Fruit fly (Drosophila melanogaster) whole organism, adult: Measurements from ENCODE around the gene numb.
A peak's percentile ranks its signal among the peaks of the same experiment; 100 is the strongest.

Experiments used
- CG11617 ChIP-seq: fragments of 200-800 bp; sonication (Bioruptor generic); optimal IDR thresholded peaks from 2 replicates; lab custom pipeline; 2017; ENCODE audit warnings: mild to moderate bottlenecking, missing biosample characterization, missing genetic modification reagents, missing genetic modification characterization
- CG12768 ChIP-seq: fragments of 200-800 bp; sonication (Bioruptor generic); optimal IDR thresholded peaks from 2 replicates; lab custom pipeline; 2017; ENCODE audit warnings: missing biosample characterization, missing genetic modification characterization, mild to moderate bottlenecking, moderate library complexity, missing genetic modification reagents
- CG14711 ChIP-seq: fragments of 200-800 bp; sonication (Bioruptor generic); optimal IDR thresholded peaks from 2 replicates; lab custom pipeline; 2018; ENCODE audit warnings: missing biosample characterization, mild to moderate bottlenecking, missing genetic modification characterization, moderate library complexity
- CG1620 ChIP-seq: fragments of 200-800 bp; sonication (Bioruptor generic); optimal IDR thresholded peaks from 2 replicates; lab custom pipeline; 2016; ENCODE audit warnings: missing biosample characterization, missing genetic modification characterization
- CG33017 ChIP-seq: fragments of 200-800 bp; sonication (Bioruptor generic); optimal IDR thresholded peaks from 2 replicates; lab custom pipeline; 2018; ENCODE audit warnings: missing biosample characterization, mild to moderate bottlenecking, missing genetic modification characterization, moderate library complexity
- CG5204 ChIP-seq: fragments of 200-800 bp; sonication (Bioruptor generic); optimal IDR thresholded peaks from 2 replicates; lab custom pipeline; 2016; ENCODE audit warnings: missing biosample characterization, missing genetic modification characterization
- CG7045 ChIP-seq: fragments of 200-800 bp; sonication (Bioruptor generic); optimal IDR thresholded peaks from 2 replicates; lab custom pipeline; 2017; ENCODE audit warnings: missing biosample characterization, mild to moderate bottlenecking, missing genetic modification characterization
- CG7101 ChIP-seq: fragments of 200-800 bp; sonication (Bioruptor generic); optimal IDR thresholded peaks from 2 replicates; lab custom pipeline; 2018; ENCODE audit warnings: missing biosample characterization, mild to moderate bottlenecking, missing genetic modification characterization, moderate library complexity
- Clk ChIP-seq: fragments of 200-800 bp; sonication (Bioruptor generic); optimal IDR thresholded peaks from 2 replicates; lab custom pipeline; 2017; ENCODE audit warnings: missing biosample characterization, missing genetic modification characterization
- Crg-1 ChIP-seq: fragments of 200-800 bp; sonication (Bioruptor generic); optimal IDR thresholded peaks from 2 replicates; lab custom pipeline; 2016; ENCODE audit warnings: missing biosample characterization, missing genetic modification characterization
- Hr96 ChIP-seq: fragments of 200-800 bp; sonication (Bioruptor generic); optimal IDR thresholded peaks from 2 replicates; lab custom pipeline; 2016; ENCODE audit warnings: missing biosample characterization, missing genetic modification characterization
- Mnt ChIP-seq: fragments of 200-800 bp; sonication (Bioruptor generic); optimal IDR thresholded peaks from 2 replicates; lab custom pipeline; 2016; ENCODE audit warnings: missing biosample characterization, mild to moderate bottlenecking, missing genetic modification characterization
- bab1 ChIP-seq: fragments of 200-800 bp; sonication (Bioruptor generic); optimal IDR thresholded peaks from 3 replicates; lab custom pipeline; 2019; ENCODE audit warnings: missing biosample characterization, mild to moderate bottlenecking, missing genetic modification characterization, moderate library complexity
- cic ChIP-seq: fragments of 200-800 bp; sonication (Bioruptor generic); optimal IDR thresholded peaks from 2 replicates; lab custom pipeline; 2017; ENCODE audit warnings: missing biosample characterization, mild to moderate bottlenecking, missing genetic modification characterization, moderate library complexity
- cnc ChIP-seq, 2 experiments: fragments of >200 bp; optimal IDR thresholded peaks; 2 replicates each; lab custom pipeline; 2017
- kay ChIP-seq: fragments of 200-800 bp; sonication (Bioruptor generic); peaks from one replicate; lab custom pipeline; 2016; ENCODE audit warnings: missing biosample characterization, missing genetic modification characterization, borderline replicate concordance
- ovo ChIP-seq: fragments of 200-800 bp; sonication (Bioruptor generic); optimal IDR thresholded peaks from 2 replicates; lab custom pipeline; 2016; ENCODE audit warnings: missing biosample characterization, missing genetic modification characterization
- pad ChIP-seq: fragments of 200-800 bp; sonication (Bioruptor generic); optimal IDR thresholded peaks from 3 replicates; lab custom pipeline; 2017; ENCODE audit warnings: missing biosample characterization, missing genetic modification characterization, mild to moderate bottlenecking, moderate library complexity, missing genetic modification reagents
- tj ChIP-seq: fragments of 200-800 bp; sonication (Bioruptor generic); optimal IDR thresholded peaks from 3 replicates; lab custom pipeline; 2017; ENCODE audit warnings: missing biosample characterization, mild to moderate bottlenecking, missing genetic modification characterization, moderate library complexity
- toe ChIP-seq: fragments of 200-800 bp; sonication (Bioruptor generic); optimal IDR thresholded peaks from 2 replicates; lab custom pipeline; 2016; ENCODE audit warnings: missing biosample characterization, missing genetic modification characterization

numb gene

DNA sequence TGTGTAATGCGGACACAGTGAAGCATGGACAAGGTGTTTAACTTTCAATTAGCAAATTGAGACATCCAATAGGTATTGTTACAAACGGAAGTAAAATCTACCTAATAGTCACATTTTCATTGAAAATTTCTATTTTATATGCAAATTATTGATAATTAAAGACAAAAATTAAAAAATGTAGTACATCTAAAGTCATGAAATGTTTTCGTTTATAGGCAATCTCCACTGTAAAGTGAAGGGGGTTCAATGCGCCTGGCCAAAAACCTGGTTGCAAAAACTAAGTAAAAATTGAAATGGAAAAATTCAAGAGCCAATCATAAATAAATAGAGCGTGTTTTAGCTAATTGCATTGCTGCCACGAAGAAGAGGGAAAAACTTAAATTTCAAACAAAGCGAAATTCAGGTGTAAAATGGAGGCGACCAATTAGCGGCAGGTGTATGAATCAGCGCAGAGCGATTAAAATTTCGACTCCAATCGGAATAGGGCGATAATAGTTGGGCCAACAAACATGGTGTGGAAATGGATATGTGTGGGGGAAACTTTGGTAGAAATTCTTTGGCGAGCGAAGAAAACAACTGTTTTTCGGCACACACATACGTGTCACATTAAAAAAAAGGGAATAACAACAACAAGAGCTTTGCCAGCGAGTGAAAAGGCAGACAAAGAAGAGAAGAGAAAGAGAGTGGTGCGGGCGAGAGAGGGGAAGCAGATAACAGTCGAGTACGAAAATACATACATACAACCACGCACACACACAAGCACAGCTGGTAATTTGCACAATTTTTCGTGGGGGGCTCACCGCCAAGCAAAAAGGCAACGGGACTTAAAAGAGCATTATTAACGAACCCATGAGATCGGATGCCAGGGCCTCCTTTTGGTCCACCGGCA lies 56.4 kb downstream of the numb start:
- TF ChIP-seq Crg-1 (GFP tag; lab: Kevin White, UChicago) (no peak), Hr96 (GFP tag; lab: Kevin White, UChicago) (peak; percentile 47), CG5204 (no peak), CG12768 (GFP tag; lab: Kevin White, UChicago) (no peak), toe (GFP tag; lab: Kevin White, UChicago) (peak; percentile 30), cnc (optimal IDR thresholded peaks at IDR 0.05; lab: Kevin White, UChicago) (no peak), bab1 (peak; percentile 79), CG14711 (peak; percentile 41), tj (peak; percentile 40), CG1620 (no peak), ovo (peak; percentile 18), pad (GFP tag; lab: Kevin White, UChicago) (peak; percentile 47), CG11617 (GFP tag; lab: Kevin White, UChicago) (no peak), cic (GFP tag; lab: Kevin White, UChicago) (no peak), CG7045 (GFP tag; lab: Kevin White, UChicago) (peak; percentile 22), CG33017 (tag; lab: Kevin White, UChicago) (no peak), Clk (GFP tag; lab: Kevin White, UChicago) (no peak), CG7101 (tag; lab: Kevin White, UChicago) (peak; percentile 6), Mnt (GFP tag; lab: Kevin White, UChicago) (no peak), kay (peak; percentile 93)

DNA sequence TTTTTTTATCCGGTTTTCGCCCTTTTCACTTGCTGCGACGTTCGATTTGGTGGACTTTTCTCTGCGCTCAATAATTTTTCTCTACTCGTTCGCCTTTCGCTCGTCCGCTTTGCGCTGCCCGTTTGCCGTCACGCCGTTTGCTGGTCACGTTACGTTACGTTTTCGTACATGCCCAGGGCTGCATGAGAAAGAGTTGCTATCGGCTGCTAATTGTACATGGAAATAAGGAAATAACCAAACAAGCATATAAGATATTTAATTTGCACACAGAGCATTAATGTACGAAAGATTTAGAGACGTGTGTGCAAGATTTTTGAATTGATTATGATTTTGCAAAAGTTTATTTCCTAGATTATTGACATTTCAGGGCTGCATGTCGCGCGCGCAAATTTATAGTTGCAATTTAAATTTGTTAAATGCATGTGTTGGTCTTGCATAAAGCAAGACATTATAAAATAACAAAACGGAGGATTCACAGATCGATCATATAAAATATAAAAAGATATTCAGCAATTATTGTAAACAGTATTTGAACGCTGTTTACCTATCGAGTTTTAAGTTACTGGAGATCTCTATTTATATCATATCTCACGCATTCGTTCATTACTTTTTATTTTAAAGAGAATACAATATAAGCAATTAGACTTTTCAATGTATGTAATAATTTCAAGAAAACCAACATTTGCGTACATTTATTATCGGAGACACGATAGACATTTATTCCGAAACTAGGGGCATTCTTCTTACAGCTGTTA lies 57.6 kb downstream of the numb start, which contains the start of gene Gdi:
Gene Gdi, minus strand, starts transcription at position 214 of the 755 bp plus-strand sequence.
- TF ChIP-seq kay = no peak
- no peak for TF ChIP-seq CG11617 (GFP tag; lab: Kevin White, UChicago)
- TF ChIP-seq CG12768 (GFP tag; lab: Kevin White, UChicago) = no peak
- TF ChIP-seq CG5204 = peak; percentile 45
- peak; percentile 82 to 85 for TF ChIP-seq cnc (optimal IDR thresholded peaks at IDR 0.05; lab: Kevin White, UChicago)
- peak; percentile 68 for TF ChIP-seq CG14711
- peak; percentile 74 for TF ChIP-seq bab1
- peak; percentile 33 for TF ChIP-seq Mnt (GFP tag; lab: Kevin White, UChicago)
- no peak for TF ChIP-seq tj
- TF ChIP-seq CG7045 (GFP tag; lab: Kevin White, UChicago) = peak; percentile 36
- TF ChIP-seq Clk (GFP tag; lab: Kevin White, UChicago) = peak; percentile 42
- TF ChIP-seq CG7101 (tag; lab: Kevin White, UChicago) = peak; percentile 19
- TF ChIP-seq toe (GFP tag; lab: Kevin White, UChicago) = peak; percentile 64
- TF ChIP-seq Hr96 (GFP tag; lab: Kevin White, UChicago) = peak; percentile 54
- peak; percentile 10 for TF ChIP-seq CG1620

DNA sequence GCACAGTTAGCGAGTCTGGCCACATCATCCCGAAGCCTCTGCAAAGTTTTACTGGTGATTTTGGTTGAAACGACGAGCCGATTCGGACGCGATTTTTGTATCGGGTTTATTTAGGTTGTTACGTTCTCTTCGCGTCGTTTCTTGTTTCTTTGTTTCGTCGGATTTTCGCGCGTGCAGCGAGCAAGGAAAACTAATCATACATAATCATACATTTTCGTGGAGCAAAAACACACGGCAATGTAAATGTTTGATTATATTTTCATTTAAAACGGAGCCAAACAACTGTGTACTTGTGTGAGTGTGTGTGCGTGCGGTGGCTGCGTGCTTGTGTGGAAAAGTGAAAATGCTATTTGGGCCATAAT lies 58.1 kb downstream of the numb start, which contains the start of gene CG33298:
Gene CG33298, plus strand, starts transcription at position 57 of the 362 bp plus-strand sequence.
- TF ChIP-seq tj (peak; percentile 14), CG5204 (no peak), CG11617 (GFP tag; lab: Kevin White, UChicago) (no peak), Mnt (GFP tag; lab: Kevin White, UChicago) (peak; percentile 41), CG7101 (tag; lab: Kevin White, UChicago) (peak; percentile 9), CG14711 (no peak), bab1 (peak; percentile 72), CG33017 (tag; lab: Kevin White, UChicago) (no peak)

DNA sequence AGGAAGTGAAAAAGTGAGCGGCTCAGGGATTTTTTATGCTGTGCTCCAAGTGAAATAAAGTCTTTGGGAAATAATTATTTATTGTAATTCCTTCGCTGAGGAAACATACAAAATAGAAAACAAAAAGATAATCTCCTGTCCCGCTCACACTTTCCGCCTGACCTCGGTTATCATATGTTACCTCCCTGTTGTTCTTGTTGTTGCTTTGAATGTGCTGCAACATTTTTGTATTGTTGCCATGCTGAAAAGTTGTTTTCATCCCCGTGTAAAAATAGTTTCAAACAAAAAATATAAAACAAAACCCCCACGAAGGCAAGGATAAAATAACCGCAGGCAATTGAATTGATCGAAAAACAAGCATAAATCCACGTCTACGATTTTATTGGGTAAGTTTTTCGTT lies 58.6 kb downstream of the numb start:
- TF ChIP-seq Clk (GFP tag; lab: Kevin White, UChicago) (no peak), Mnt (GFP tag; lab: Kevin White, UChicago) (no peak), kay (no peak), Hr96 (GFP tag; lab: Kevin White, UChicago) (no peak), tj (no peak), CG5204 (no peak), ovo (no peak), CG12768 (GFP tag; lab: Kevin White, UChicago) (no peak), cic (GFP tag; lab: Kevin White, UChicago) (no peak), CG1620 (no peak), cnc (optimal IDR thresholded peaks at IDR 0.05; lab: Kevin White, UChicago) (no peak)

DNA sequence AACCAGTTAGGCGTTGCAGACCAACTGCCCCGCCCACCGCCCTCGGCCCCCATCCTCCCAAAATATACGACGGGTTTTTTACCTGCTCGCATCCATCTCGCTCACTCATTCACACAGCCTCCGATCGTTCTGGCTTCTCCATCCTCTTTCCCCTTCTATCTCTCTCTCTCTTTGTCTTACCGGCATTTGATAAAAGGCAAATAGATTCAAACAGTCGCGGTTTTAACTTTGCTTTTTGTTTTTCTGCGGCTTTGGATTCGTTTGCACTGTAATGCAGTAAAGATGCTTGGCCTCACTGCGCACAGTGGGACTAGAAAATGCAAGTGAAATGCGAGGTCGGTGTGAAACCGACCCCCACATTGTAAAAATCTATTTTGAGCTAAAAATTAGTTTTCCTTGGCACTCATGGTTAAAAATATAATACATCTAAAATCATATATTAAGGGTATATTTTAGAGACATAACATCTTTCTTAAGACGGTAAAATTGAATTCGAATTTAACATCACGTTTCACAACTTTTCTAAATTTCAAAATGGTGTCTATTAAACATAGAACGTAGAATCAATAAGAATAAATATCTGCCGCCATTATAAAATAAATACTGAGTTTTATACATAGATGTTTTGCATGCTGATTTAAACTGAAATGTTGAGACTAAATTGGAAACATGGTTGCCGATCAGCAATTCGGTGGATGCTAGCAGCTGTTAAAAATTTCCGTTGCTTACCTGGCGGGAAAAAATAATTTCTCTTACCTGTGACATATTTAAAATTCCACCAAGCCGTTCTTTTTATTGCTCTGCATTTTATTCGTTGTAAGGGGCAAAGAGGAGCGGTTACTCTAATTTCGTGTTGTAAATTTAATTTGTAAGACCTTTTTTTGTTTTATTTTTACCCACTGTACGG lies 59.4 kb downstream of the numb start:
- no peak for TF ChIP-seq CG7101 (tag; lab: Kevin White, UChicago)
- peak; percentile 9 for TF ChIP-seq CG5204
- peak; percentile 71 for TF ChIP-seq kay
- TF ChIP-seq CG11617 (GFP tag; lab: Kevin White, UChicago) = no peak
- no peak for TF ChIP-seq Crg-1 (GFP tag; lab: Kevin White, UChicago)
- TF ChIP-seq bab1 = peak; percentile 33
- no peak for TF ChIP-seq CG1620
- TF ChIP-seq CG7045 (GFP tag; lab: Kevin White, UChicago) = no peak
- TF ChIP-seq toe (GFP tag; lab: Kevin White, UChicago) = peak; percentile 38
- TF ChIP-seq Hr96 (GFP tag; lab: Kevin White, UChicago) = no peak
- peak; percentile 53 for TF ChIP-seq pad (GFP tag; lab: Kevin White, UChicago)
- no peak for TF ChIP-seq CG14711
- no peak for TF ChIP-seq cic (GFP tag; lab: Kevin White, UChicago)
- TF ChIP-seq ovo = peak; percentile 19
- no peak for TF ChIP-seq Clk (GFP tag; lab: Kevin White, UChicago)
- TF ChIP-seq cnc (optimal IDR thresholded peaks at IDR 0.05; lab: Kevin White, UChicago) = no peak
- no peak for TF ChIP-seq Mnt (GFP tag; lab: Kevin White, UChicago)
- TF ChIP-seq tj = no peak
- TF ChIP-seq CG12768 (GFP tag; lab: Kevin White, UChicago) = no peak
- no peak for TF ChIP-seq CG33017 (tag; lab: Kevin White, UChicago)
